Worm (Caenorhabditis elegans): ENCODE data around the gene fipr-8.

Gene fipr-8

ce11 chrV:10221317-10221716 is 18.4 kb downstream of the fipr-8 start, which contains the start of the genes fipr-5 and fipr-9:
fipr-5 (minus strand) TSS chrV:10221417.
fipr-9 (plus strand) TSS chrV:10221662.
- TF ChIP-seq nhr-12 (tag; optimal IDR thresholded peaks at IDR 0.05) (no peak), ceh-83 (GFP tag; optimal IDR thresholded peaks at IDR 0.05) (no peak), sem-2 (GFP tag; optimal IDR thresholded peaks at IDR 0.05) (no peak), mls-2 (tag; optimal IDR thresholded peaks at IDR 0.05) (no peak), mab-5 (tag; optimal IDR thresholded peaks at IDR 0.05) (no peak), snpc-4 (tag; optimal IDR thresholded peaks at IDR 0.05) (no peak), flh-1 (GFP tag; optimal IDR thresholded peaks at IDR 0.05) (no peak), elt-3 (tag; optimal IDR thresholded peaks at IDR 0.05) (no peak), nhr-237 (tag; optimal IDR thresholded peaks at IDR 0.05) (no peak), lin-32 (GFP tag; optimal IDR thresholded peaks at IDR 0.05) (no peak), elt-1 (tag; optimal IDR thresholded peaks at IDR 0.05; ENCODE audit: borderline replicate concordance, insufficient read depth) (no peak)

- TF ChIP-seq nhr-12 (tag; optimal IDR thresholded peaks at IDR 0.05) (no peak), elt-1 (tag; optimal IDR thresholded peaks at IDR 0.05; ENCODE audit: borderline replicate concordance, insufficient read depth) (no peak), lin-32 (GFP tag; optimal IDR thresholded peaks at IDR 0.05) (no peak), unc-62 (GFP tag; optimal IDR thresholded peaks at IDR 0.05) (no peak), nhr-28 (tag; optimal IDR thresholded peaks at IDR 0.05) (no peak), nhr-237 (tag; optimal IDR thresholded peaks at IDR 0.05) (no peak), unc-120 (tag; optimal IDR thresholded peaks at IDR 0.05; ENCODE audit: poor library complexity, severe bottlenecking) (no peak), lsy-2 (tag; optimal IDR thresholded peaks at IDR 0.05) (no peak), ceh-83 (GFP tag; optimal IDR thresholded peaks at IDR 0.05) (no peak)
Observed at ce11 chrV:10220605-10221004, 19.2 kb downstream of the fipr-8 start, which contains the start of gene C12D8.13. C12D8.13 (minus strand) TSS chrV:10220705.

- TF ChIP-seq bed-3 (GFP tag; optimal IDR thresholded peaks at IDR 0.05) (no peak), ztf-11 (tag; optimal IDR thresholded peaks at IDR 0.05) (no peak), mab-5 (tag; optimal IDR thresholded peaks at IDR 0.05) (no peak), nhr-12 (tag; optimal IDR thresholded peaks at IDR 0.05) (no peak), nhr-237 (tag; optimal IDR thresholded peaks at IDR 0.05) (no peak), cnd-1 (tag; optimal IDR thresholded peaks at IDR 0.05) (no peak), ces-1 (GFP tag; optimal IDR thresholded peaks at IDR 0.05) (no peak), unc-120 (tag; optimal IDR thresholded peaks at IDR 0.05; ENCODE audit: poor library complexity, severe bottlenecking) (no peak), ceh-43 (GFP tag; optimal IDR thresholded peaks at IDR 0.05) (no peak), tbx-8 (GFP tag; optimal IDR thresholded peaks at IDR 0.05) (no peak), nhr-76 (tag; optimal IDR thresholded peaks at IDR 0.05) (no peak), ceh-39 (tag; optimal IDR thresholded peaks at IDR 0.05) (no peak), sem-2 (GFP tag; optimal IDR thresholded peaks at IDR 0.05) (no peak), ceh-83 (GFP tag; optimal IDR thresholded peaks at IDR 0.05) (no peak), pha-4 (tag; optimal IDR thresholded peaks at IDR 0.05) (no peak), elt-1 (tag; optimal IDR thresholded peaks at IDR 0.05; ENCODE audit: borderline replicate concordance, insufficient read depth) (no peak), elt-3 (tag; optimal IDR thresholded peaks at IDR 0.05) (no peak), drap-1 (GFP tag; optimal IDR thresholded peaks at IDR 0.05) (no peak)
Observed at ce11 chrV:10216724-10217123, 23.0 kb downstream of the fipr-8 start, which contains the start of gene ZK856.14. ZK856.14 (plus strand) TSS chrV:10217024.

ce11 chrV:10212627-10213026 is 27.1 kb downstream of the fipr-8 start, which contains the start of gene hpo-40:
hpo-40 (plus strand) TSS chrV:10212927.
- TF ChIP-seq unc-62 (GFP tag; optimal IDR thresholded peaks at IDR 0.05) (no peak), unc-39 (tag; optimal IDR thresholded peaks at IDR 0.05) (no peak), tbx-8 (GFP tag; optimal IDR thresholded peaks at IDR 0.05) (no peak), elt-3 (tag; optimal IDR thresholded peaks at IDR 0.05) (no peak), mep-1 (tag; optimal IDR thresholded peaks at IDR 0.05) (no peak), sptf-1 (tag; optimal IDR thresholded peaks at IDR 0.05) (no peak), unc-120 (tag; optimal IDR thresholded peaks at IDR 0.05; ENCODE audit: poor library complexity, severe bottlenecking) (no peak), nhr-76 (tag; optimal IDR thresholded peaks at IDR 0.05) (no peak), blmp-1 (tag; optimal IDR thresholded peaks at IDR 0.05) (no peak), ztf-11 (tag; optimal IDR thresholded peaks at IDR 0.05) (no peak), elt-1 (tag; optimal IDR thresholded peaks at IDR 0.05; ENCODE audit: borderline replicate concordance, insufficient read depth) (no peak), drap-1 (GFP tag; optimal IDR thresholded peaks at IDR 0.05) (no peak), lin-32 (GFP tag; optimal IDR thresholded peaks at IDR 0.05) (no peak), nhr-237 (tag; optimal IDR thresholded peaks at IDR 0.05) (no peak)

- TF ChIP-seq mls-2 (tag; optimal IDR thresholded peaks at IDR 0.05) (no peak), hlh-1 (tag; optimal IDR thresholded peaks at IDR 0.05) (no peak), ztf-11 (tag; optimal IDR thresholded peaks at IDR 0.05) (no peak), lin-32 (GFP tag; optimal IDR thresholded peaks at IDR 0.05) (no peak), bed-3 (GFP tag; optimal IDR thresholded peaks at IDR 0.05) (no peak), unc-39 (tag; optimal IDR thresholded peaks at IDR 0.05) (no peak), ceh-83 (GFP tag; optimal IDR thresholded peaks at IDR 0.05) (no peak), nhr-28 (tag; optimal IDR thresholded peaks at IDR 0.05) (no peak), pha-4 (tag; optimal IDR thresholded peaks at IDR 0.05) (no peak), nhr-12 (tag; optimal IDR thresholded peaks at IDR 0.05) (no peak), lsy-2 (tag; optimal IDR thresholded peaks at IDR 0.05) (no peak), M03D4.4 (tag; optimal IDR thresholded peaks at IDR 0.05) (no peak), ham-2 (GFP tag; optimal IDR thresholded peaks at IDR 0.05) (no peak), zip-8 (tag; optimal IDR thresholded peaks at IDR 0.05) (no peak), elt-1 (tag; optimal IDR thresholded peaks at IDR 0.05; ENCODE audit: borderline replicate concordance, insufficient read depth) (no peak), nhr-2 (tag; optimal IDR thresholded peaks at IDR 0.05) (no peak), unc-62 (GFP tag; optimal IDR thresholded peaks at IDR 0.05) (no peak), blmp-1 (tag; optimal IDR thresholded peaks at IDR 0.05) (no peak), lin-13 (tag; optimal IDR thresholded peaks at IDR 0.05) (no peak)
Observed at ce11 chrV:10212027-10212426, 27.7 kb downstream of the fipr-8 start, which contains the start of gene zhit-3. zhit-3 (minus strand) TSS chrV:10212127.

Data from whole organism, mixed stage, embryonic.